Fruit fly (Drosophila melanogaster): Measurements from ENCODE around the gene nyo.
A peak's percentile ranks its signal among the peaks of the same experiment; 100 is the strongest.

The nyo gene

dm6 chr3R:31550910-31551309, 8.1 kb downstream of the nyo start:
- TF ChIP-seq Ets97D (GFP tag; optimal IDR thresholded peaks at IDR 0.05) (no peak), jigr1 (GFP tag; IDR thresholded peaks at IDR 0.05) (no peak), trem (tag; optimal IDR thresholded peaks at IDR 0.05) (peak; percentile 69), Dfd (GFP tag; optimal IDR thresholded peaks at IDR 0.05) (no peak), wek (GFP tag; optimal IDR thresholded peaks at IDR 0.05) (peak; percentile 75), dm (GFP tag; optimal IDR thresholded peaks at IDR 0.05) (peak; percentile 39), knrl (GFP tag; IDR thresholded peaks at IDR 0.05; ENCODE audit: partially characterized antibody) (no peak), CG10321 (GFP tag; IDR thresholded peaks at IDR 0.05) (no peak), Dll (GFP tag; IDR thresholded peaks at IDR 0.05; ENCODE audit: partially characterized antibody) (no peak), gem (tag; optimal IDR thresholded peaks at IDR 0.05) (peak; percentile 71), CG3281 (GFP tag; optimal IDR thresholded peaks at IDR 0.05) (no peak), CG18262 (tag; optimal IDR thresholded peaks at IDR 0.05) (peak; percentile 78), CG30431 (GFP tag; optimal IDR thresholded peaks at IDR 0.05) (peak; percentile 55), CG6813 (GFP tag; optimal IDR thresholded peaks at IDR 0.05) (peak; percentile 92), Atf6 (GFP tag; IDR thresholded peaks at IDR 0.05) (no peak), kah (GFP tag; optimal IDR thresholded peaks at IDR 0.05) (no peak), ac (GFP tag; optimal IDR thresholded peaks at IDR 0.05) (peak; percentile 97), esg (GFP tag; conservative IDR thresholded peaks at IDR 0.05) (no peak), psq (GFP tag; optimal IDR thresholded peaks at IDR 0.05) (no peak), CG7372 (GFP tag; IDR thresholded peaks at IDR 0.05) (no peak), HmgD (GFP tag; optimal IDR thresholded peaks at IDR 0.05) (no peak), YL-1 (GFP tag; optimal IDR thresholded peaks at IDR 0.05) (peak; percentile 68), seq (GFP tag; IDR thresholded peaks at IDR 0.05) (no peak), CG8359 (GFP tag; optimal IDR thresholded peaks at IDR 0.05; ENCODE audit: borderline replicate concordance) (peak; percentile 80), bsh (GFP tag; optimal IDR thresholded peaks at IDR 0.05) (peak in 1 of 2 experiments; percentile 68), Optix (GFP tag; IDR thresholded peaks at IDR 0.05) (no peak), Blimp-1 (GFP tag; optimal IDR thresholded peaks at IDR 0.05) (peak; percentile 62), CG17361 (GFP tag; IDR thresholded peaks at IDR 0.05) (peak; percentile 59; the same call in 2 of the 3 replicates), Tbp (GFP tag; optimal IDR thresholded peaks at IDR 0.05) (no peak), CG9876 (GFP tag; optimal IDR thresholded peaks at IDR 0.05) (peak; percentile 10), D19A (tag; optimal IDR thresholded peaks at IDR 0.05) (peak; percentile 51), unpg (GFP tag; optimal IDR thresholded peaks at IDR 0.05) (peak; percentile 66), tup (GFP tag; optimal IDR thresholded peaks at IDR 0.05) (peak; percentile 59), az2 (GFP tag; optimal IDR thresholded peaks at IDR 0.05) (peak; percentile 18), CG4360 (GFP tag; IDR thresholded peaks at IDR 0.05) (peak; percentile 65), Pdp1 (GFP tag; optimal IDR thresholded peaks at IDR 0.05) (peak in 1 of 2 experiments; percentile 48), gt (GFP tag; IDR thresholded peaks at IDR 0.05) (no peak), slp2 (GFP tag; optimal IDR thresholded peaks at IDR 0.05) (no peak), dysf (GFP tag; IDR thresholded peaks at IDR 0.05) (no peak), croc (GFP tag; conservative IDR thresholded peaks at IDR 0.05) (no peak; the same call in 2 of the 3 replicates), B-H2 (GFP tag; optimal IDR thresholded peaks at IDR 0.05) (no peak), zfh1 (GFP tag; IDR thresholded peaks at IDR 0.05) (peak; percentile 78), CG14441 (GFP tag; IDR thresholded peaks at IDR 0.05) (no peak), CG18599 (GFP tag; optimal IDR thresholded peaks at IDR 0.05) (peak; percentile 34), ranshi (GFP tag; IDR thresholded peaks at IDR 0.05) (no peak), Usf (GFP tag; optimal IDR thresholded peaks at IDR 0.05) (no peak), sob (GFP tag; IDR thresholded peaks at IDR 0.05) (no peak), stc (GFP tag; IDR thresholded peaks at IDR 0.05) (no peak), pb (GFP tag; optimal IDR thresholded peaks at IDR 0.05) (peak; percentile 14), Ravus (GFP tag; IDR thresholded peaks at IDR 0.05) (no peak), CG31224 (GFP tag; IDR thresholded peaks at IDR 0.05) (no peak), CG1792 (GFP tag; optimal IDR thresholded peaks at IDR 0.05) (no peak)

All from whole organism, embryonic.